Fruit fly (Drosophila melanogaster): Measurements from ENCODE around the gene mus304.
A peak's percentile ranks its signal among the peaks of the same experiment; 100 is the strongest.

Gene mus304

DNA sequence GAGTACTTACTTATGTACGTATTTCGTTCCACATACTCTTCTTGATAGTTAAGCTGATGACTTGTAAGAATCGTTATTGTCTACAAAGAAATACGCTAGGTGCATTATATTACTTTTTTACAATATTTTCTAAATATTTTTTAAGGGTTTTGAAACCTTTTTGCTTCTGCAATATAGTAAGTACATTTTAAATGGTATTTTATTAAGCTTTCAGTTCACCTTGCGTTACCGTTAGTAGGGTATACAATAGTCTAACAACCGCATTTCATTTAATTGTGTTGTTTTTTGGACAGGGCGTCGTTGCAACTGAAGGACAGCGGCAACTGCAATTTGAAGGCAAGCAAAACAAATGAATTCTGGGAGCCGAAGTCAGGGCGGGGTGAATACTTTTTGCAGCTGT lies 27.6 kb downstream of the mus304 start:
- TF ChIP-seq salr (GFP tag; optimal IDR thresholded peaks at IDR 0.05) (no peak), CG11902 (GFP tag; optimal IDR thresholded peaks at IDR 0.05) (peak; percentile 33), ss (GFP tag; optimal IDR thresholded peaks at IDR 0.05) (peak; percentile 13 to 43), CG6808 (GFP tag; optimal IDR thresholded peaks at IDR 0.05) (no peak), svp (GFP tag) (peak; percentile 89), Blimp-1 (GFP tag; optimal IDR thresholded peaks at IDR 0.05) (peak; percentile 8), CG15336 (GFP tag; IDR thresholded peaks at IDR 0.05) (no peak), CG1621 (tag; optimal IDR thresholded peaks at IDR 0.05) (no peak), Eip75B (GFP tag; optimal IDR thresholded peaks at IDR 0.05) (peak; percentile 35), fd85E (GFP tag; optimal IDR thresholded peaks at IDR 0.05) (no peak), OdsH (GFP tag; optimal IDR thresholded peaks at IDR 0.05) (peak; percentile 55), CG16779 (tag; optimal IDR thresholded peaks at IDR 0.05) (no peak), CG32006 (GFP tag; optimal IDR thresholded peaks at IDR 0.05) (peak; percentile 3), lz (GFP tag; optimal IDR thresholded peaks at IDR 0.05) (peak; percentile 13), topi (GFP tag; optimal IDR thresholded peaks at IDR 0.05) (peak; percentile 61), Hr39 (GFP tag; optimal IDR thresholded peaks at IDR 0.05) (peak; percentile 29), Sox15 (GFP tag; optimal IDR thresholded peaks at IDR 0.05) (peak; percentile 38), CG6854 (GFP tag; optimal IDR thresholded peaks at IDR 0.05) (peak; percentile 27), Ets96B (tag; optimal IDR thresholded peaks at IDR 0.05) (peak; percentile 46), Sox102F (GFP tag; optimal IDR thresholded peaks at IDR 0.05) (peak; percentile 48), vri (GFP tag; optimal IDR thresholded peaks at IDR 0.05) (peak; percentile 11), eg (GFP tag; IDR thresholded peaks at IDR 0.05) (no peak), Hr38 (GFP tag; optimal IDR thresholded peaks at IDR 0.05) (no peak), CG10631 (GFP tag; optimal IDR thresholded peaks at IDR 0.05) (peak; percentile 4), CG8632 (GFP tag; optimal IDR thresholded peaks at IDR 0.05) (peak; percentile 71), achi (GFP tag; optimal IDR thresholded peaks at IDR 0.05) (peak; percentile 56), acj6 (GFP tag; optimal IDR thresholded peaks at IDR 0.05) (peak; percentile 52), CG6792 (GFP tag; optimal IDR thresholded peaks at IDR 0.05) (peak; percentile 2), spab (GFP tag; optimal IDR thresholded peaks at IDR 0.05) (no peak), esn (GFP tag; optimal IDR thresholded peaks at IDR 0.05) (peak; percentile 52), CG9139 (GFP tag; optimal IDR thresholded peaks at IDR 0.05) (no peak), Smox (GFP tag; optimal IDR thresholded peaks at IDR 0.05) (peak; percentile 59), dac (GFP tag; optimal IDR thresholded peaks at IDR 0.05) (no peak), Met (GFP tag; optimal IDR thresholded peaks at IDR 0.05) (peak; percentile 68), CG4318 (GFP tag; optimal IDR thresholded peaks at IDR 0.05) (no peak), Lpt (GFP tag; optimal IDR thresholded peaks at IDR 0.05) (no peak), CG34406 (GFP tag; optimal IDR thresholded peaks at IDR 0.05) (peak; percentile 68), Eip93F (GFP tag; optimal IDR thresholded peaks at IDR 0.05) (no peak), fd59A (GFP tag; optimal IDR thresholded peaks at IDR 0.05) (no peak), dsx (GFP tag; optimal IDR thresholded peaks at IDR 0.05; ENCODE audit: poor library complexity, severe bottlenecking) (peak; percentile 53), CG3919 (GFP tag; optimal IDR thresholded peaks at IDR 0.05) (peak; percentile 50), CG31627 (GFP tag; optimal IDR thresholded peaks at IDR 0.05) (peak; percentile 4), CG6276 (GFP tag; optimal IDR thresholded peaks at IDR 0.05) (no peak), CG6163 (GFP tag; IDR thresholded peaks at IDR 0.05) (no peak; the same call in 1 of the 3 replicates), CG7368 (GFP tag; optimal IDR thresholded peaks at IDR 0.05) (peak; percentile 8), Eip78C (GFP tag) (peak; percentile 91), Sox14 (GFP tag; optimal IDR thresholded peaks at IDR 0.05) (peak; percentile 31), CG8319 (GFP tag; optimal IDR thresholded peaks at IDR 0.05) (peak; percentile 29), cyc (GFP tag; optimal IDR thresholded peaks at IDR 0.05) (peak; percentile 31), net (GFP tag; optimal IDR thresholded peaks at IDR 0.05) (peak; percentile 30), CG8119 (GFP tag; IDR thresholded peaks at IDR 0.05) (no peak), CG11294 (GFP tag; IDR thresholded peaks at IDR 0.05) (no peak), Ets21C (GFP tag; optimal IDR thresholded peaks at IDR 0.05) (no peak)
